Fruit fly (Drosophila melanogaster) whole organism, prepupa: Measurements from ENCODE around the gene CG12680.

Experiments used
- CG10631 ChIP-seq: fragments of 200-800 bp; sonication (Bioruptor generic); optimal IDR thresholded peaks from 2 replicates; lab custom pipeline; 2016; ENCODE audit warnings: missing biosample characterization, missing genetic modification characterization
- CG10669 ChIP-seq: fragments of 200-800 bp; sonication (Bioruptor generic); optimal IDR thresholded peaks from 3 replicates; lab custom pipeline; 2018; ENCODE audit warnings: missing biosample characterization, mild to moderate bottlenecking, missing genetic modification characterization, moderate library complexity
- CG11294 ChIP-seq: fragments of 200-800 bp; sonication (Bioruptor generic); IDR thresholded peaks from 2 replicates; pipeline ENCODE4 v1.3.6; 2022; ENCODE audit warnings: missing biosample characterization, missing genetic modification characterization
- CG11762 ChIP-seq: fragments of 200-800 bp; sonication (Bioruptor generic); optimal IDR thresholded peaks from 3 replicates; lab custom pipeline; 2016; ENCODE audit warnings: missing biosample characterization, missing genetic modification characterization; ENCODE audit not compliant: insufficient read depth
- CG15336 ChIP-seq: fragments of 200-800 bp; sonication (Bioruptor generic); IDR thresholded peaks from 2 replicates; pipeline ENCODE4 v1.3.6; 2022; ENCODE audit warnings: missing biosample characterization, missing genetic modification characterization
- CG16779 ChIP-seq: fragments of 200-800 bp; sonication (Bioruptor generic); optimal IDR thresholded peaks from 3 replicates; lab custom pipeline; 2017; ENCODE audit warnings: missing biosample characterization, mild to moderate bottlenecking, missing genetic modification characterization
- CG3032 ChIP-seq: fragments of 200-800 bp; optimal IDR thresholded peaks from 2 replicates; lab custom pipeline; 2019; ENCODE audit warnings: missing biosample characterization, mild to moderate bottlenecking, missing genetic modification characterization, moderate library complexity
- CG31627 ChIP-seq: fragments of 200-800 bp; sonication (Bioruptor generic); optimal IDR thresholded peaks from 3 replicates; lab custom pipeline; 2016; ENCODE audit warnings: missing biosample characterization, missing genetic modification characterization
- CG32006 ChIP-seq: fragments of 200-800 bp; sonication (Bioruptor generic); optimal IDR thresholded peaks from 3 replicates; lab custom pipeline; 2017; ENCODE audit warnings: missing biosample characterization, mild to moderate bottlenecking, missing genetic modification characterization
- CG4318 ChIP-seq: fragments of 200-800 bp; sonication (Bioruptor generic); optimal IDR thresholded peaks from 3 replicates; lab custom pipeline; 2017; ENCODE audit warnings: missing biosample characterization, mild to moderate bottlenecking, missing genetic modification characterization
- CG6792 ChIP-seq: fragments of 200-800 bp; sonication (Bioruptor generic); optimal IDR thresholded peaks from 3 replicates; lab custom pipeline; 2016; ENCODE audit warnings: missing biosample characterization, missing genetic modification characterization
- CG6854 ChIP-seq: fragments of 200-800 bp; sonication (Bioruptor generic); optimal IDR thresholded peaks from 2 replicates; lab custom pipeline; 2017; ENCODE audit warnings: missing biosample characterization, mild to moderate bottlenecking, missing genetic modification characterization
- CG7368 ChIP-seq: fragments of 200-800 bp; sonication (Bioruptor generic); optimal IDR thresholded peaks from 3 replicates; lab custom pipeline; 2016; ENCODE audit warnings: missing biosample characterization, missing genetic modification characterization
- CG8119 ChIP-seq: fragments of 200-800 bp; sonication (Bioruptor generic); IDR thresholded peaks from 3 replicates; pipeline ENCODE4 v1.3.6; 2022; ENCODE audit warnings: missing biosample characterization, missing genetic modification characterization
- CG9139 ChIP-seq: fragments of 200-800 bp; sonication (Bioruptor generic); optimal IDR thresholded peaks from 3 replicates; lab custom pipeline; 2017; ENCODE audit warnings: missing biosample characterization, mild to moderate bottlenecking, missing genetic modification characterization
- Eip75B ChIP-seq: fragments of 200-800 bp; sonication (Bioruptor generic); optimal IDR thresholded peaks from 3 replicates; lab custom pipeline; 2016; ENCODE audit warnings: missing biosample characterization, missing genetic modification characterization
- Ets21C ChIP-seq: fragments of 200-800 bp; sonication (Bioruptor generic); optimal IDR thresholded peaks from 3 replicates; lab custom pipeline; 2016; ENCODE audit warnings: missing biosample characterization, missing genetic modification characterization
- Ets96B ChIP-seq: fragments of 200-800 bp; optimal IDR thresholded peaks from 2 replicates; lab custom pipeline; 2019; ENCODE audit warnings: missing biosample characterization, mild to moderate bottlenecking, missing genetic modification characterization, moderate library complexity
- Gug ChIP-seq: fragments of 200-800 bp; sonication (Bioruptor generic); IDR thresholded peaks from 2 replicates; pipeline ENCODE4 v1.3.6; 2022; ENCODE audit warnings: missing biosample characterization, missing genetic modification characterization
- Hr38 ChIP-seq: sonication (Bioruptor generic); optimal IDR thresholded peaks from 2 replicates; lab custom pipeline; 2016; ENCODE audit warnings: missing biosample characterization, missing genetic modification characterization
- Hr39 ChIP-seq: fragments of 200-800 bp; sonication (Bioruptor generic); optimal IDR thresholded peaks from 2 replicates; lab custom pipeline; 2016; ENCODE audit warnings: missing biosample characterization, missing genetic modification characterization
- Hr4 ChIP-seq: fragments of 200-800 bp; sonication (Bioruptor generic); optimal IDR thresholded peaks from 3 replicates; lab custom pipeline; 2016; ENCODE audit warnings: missing biosample characterization, missing genetic modification characterization
- Lpt ChIP-seq: fragments of 200-800 bp; sonication (Bioruptor generic); optimal IDR thresholded peaks from 3 replicates; lab custom pipeline; 2016; ENCODE audit warnings: missing biosample characterization, missing genetic modification characterization
- Met ChIP-seq: fragments of 200-800 bp; sonication (Bioruptor generic); optimal IDR thresholded peaks from 3 replicates; lab custom pipeline; 2016; ENCODE audit warnings: missing biosample characterization, missing genetic modification characterization
- Sox102F ChIP-seq: fragments of 200-800 bp; sonication (Bioruptor generic); optimal IDR thresholded peaks from 2 replicates; lab custom pipeline; 2016; ENCODE audit warnings: missing biosample characterization, mild to moderate bottlenecking, missing genetic modification characterization
- acj6 ChIP-seq: fragments of 200-800 bp; sonication (Bioruptor generic); optimal IDR thresholded peaks from 3 replicates; lab custom pipeline; 2016; ENCODE audit warnings: missing biosample characterization, missing genetic modification characterization
- dac ChIP-seq: fragments of 200-800 bp; sonication (Bioruptor generic); optimal IDR thresholded peaks from 2 replicates; lab custom pipeline; 2017; ENCODE audit warnings: missing biosample characterization, mild to moderate bottlenecking, missing genetic modification characterization
- dsx ChIP-seq: fragments of 200-800 bp; optimal IDR thresholded peaks from 3 replicates; lab custom pipeline; 2019; ENCODE audit warnings: missing biosample characterization, mild to moderate bottlenecking, missing genetic modification characterization, moderate library complexity; ENCODE audit not compliant: poor library complexity, severe bottlenecking
- eg ChIP-seq: fragments of 200-800 bp; sonication (Bioruptor generic); IDR thresholded peaks from 3 replicates; pipeline ENCODE4 v1.3.6; 2022; ENCODE audit warnings: missing biosample characterization, missing genetic modification characterization
- esn ChIP-seq: fragments of 200-800 bp; sonication (Bioruptor generic); optimal IDR thresholded peaks from 2 replicates; lab custom pipeline; 2016; ENCODE audit warnings: missing biosample characterization, mild to moderate bottlenecking, missing genetic modification characterization, moderate library complexity
- fkh ChIP-seq: fragments of 200-800 bp; sonication (Bioruptor generic); optimal IDR thresholded peaks from 3 replicates; lab custom pipeline; 2017; ENCODE audit warnings: missing biosample characterization, mild to moderate bottlenecking, missing genetic modification characterization, moderate library complexity
- net ChIP-seq: fragments of 200-800 bp; sonication (Bioruptor generic); optimal IDR thresholded peaks from 3 replicates; lab custom pipeline; 2016; ENCODE audit warnings: missing biosample characterization, missing genetic modification characterization
- salr ChIP-seq, 2 experiments: fragments of 200-800 bp; sonication (Bioruptor generic); optimal IDR thresholded peaks; 3 replicates each; lab custom pipeline; 2016 to 2018; ENCODE audit warnings: missing biosample characterization in 2 of 2, missing genetic modification characterization in 2 of 2, mild to moderate bottlenecking in 1 of 2
- svp ChIP-seq: fragments of 200-800 bp; sonication (Bioruptor generic); peaks from one replicate; lab custom pipeline; 2016; ENCODE audit warnings: missing biosample characterization, missing genetic modification characterization
- vri ChIP-seq: fragments of 200-800 bp; sonication (Bioruptor generic); optimal IDR thresholded peaks from 3 replicates; lab custom pipeline; 2016; ENCODE audit warnings: missing biosample characterization, mild to moderate bottlenecking, missing genetic modification characterization

CG12680 gene

dm6 chrX:5046256-5046894 lies 49.1 kb downstream of the CG12680 start (continued):
- TF ChIP-seq CG16779 (peak; percentile 77), acj6 (GFP tag; lab: Kevin White, UChicago) (peak; percentile 91), CG6792 (GFP tag; lab: Kevin White, UChicago) (peak; percentile 92), Eip75B (peak; percentile 91), Hr4 (GFP tag; lab: Kevin White, UChicago) (peak; percentile 87), Lpt (peak; percentile 83), CG3032 (tag; lab: Kevin White, UChicago) (peak; percentile 85), Met (GFP tag; lab: Kevin White, UChicago) (peak; percentile 95), svp (GFP tag; lab: Kevin White, UChicago) (peak; percentile 96), CG15336 (GFP tag; lab: Robert Waterston, UW) (peak; percentile 94), esn (GFP tag; lab: Kevin White, UChicago) (peak; percentile 95), CG11294 (GFP tag; lab: Robert Waterston, UW) (peak; percentile 76), Hr38 (GFP tag; lab: Kevin White, UChicago) (no peak), CG8119 (GFP tag; lab: Robert Waterston, UW) (peak; percentile 93), Gug (GFP tag; lab: Robert Waterston, UW) (peak; percentile 85), CG10669 (peak; percentile 88), salr (GFP tag; optimal IDR thresholded peaks at IDR 0.05; lab: Kevin White, UChicago) (peak; percentile 43 to 81), Ets21C (GFP tag; lab: Kevin White, UChicago) (peak; percentile 84), CG7368 (GFP tag; lab: Kevin White, UChicago) (peak; percentile 87), CG10631 (peak; percentile 87), Sox102F (GFP tag; lab: Kevin White, UChicago) (peak; percentile 92)

dm6 chrX:5046895-5047306 lies 49.7 kb downstream of the CG12680 start:
- TF ChIP-seq dac (GFP tag; lab: Kevin White, UChicago) (no peak), salr (GFP tag; optimal IDR thresholded peaks at IDR 0.05; lab: Kevin White, UChicago) (no peak), CG11762 (GFP tag; lab: Kevin White, UChicago) (no peak), Hr38 (GFP tag; lab: Kevin White, UChicago) (no peak), CG9139 (GFP tag; lab: Kevin White, UChicago) (no peak), dsx (GFP tag; lab: Kevin White, UChicago) (no peak), CG31627 (GFP tag; lab: Kevin White, UChicago) (no peak), CG32006 (GFP tag; lab: Kevin White, UChicago) (no peak), CG6854 (no peak), eg (GFP tag; lab: Robert Waterston, UW) (no peak), vri (peak; percentile 74), Hr39 (GFP tag; lab: Kevin White, UChicago) (no peak), net (GFP tag; lab: Kevin White, UChicago) (no peak), fkh (GFP tag; lab: Kevin White, UChicago) (peak; percentile 20), CG4318 (no peak), CG8119 (GFP tag; lab: Robert Waterston, UW) (no peak), Ets96B (tag; lab: Kevin White, UChicago) (no peak)
